Worm (Caenorhabditis elegans): ENCODE results near the gene cox-14.

The cox-14 gene

ce11 chrIII:10270778-10271307, 52.1 kb downstream of the cox-14 start, which contains the start of gene cnk-1 (continued):
- TF ChIP-seq snpc-3.4 (tag; optimal IDR thresholded peaks at IDR 0.05) (peak; percentile 30), athp-1 (tag; optimal IDR thresholded peaks at IDR 0.05) (peak; percentile 83), ztf-28 (GFP tag; IDR thresholded peaks at IDR 0.05) (peak; percentile 99), aptf-2 (GFP tag; conservative IDR thresholded peaks at IDR 0.05) (peak; percentile 96), K11D2.4 (GFP tag; IDR thresholded peaks at IDR 0.05) (peak; percentile 98), mel-28 (tag; optimal IDR thresholded peaks at IDR 0.05; ENCODE audit: borderline replicate concordance) (no peak), nhr-90 (tag; optimal IDR thresholded peaks at IDR 0.05) (no peak), hmg-1.2 (GFP tag; IDR thresholded peaks at IDR 0.05) (peak; percentile 98), B0261.1 (tag; optimal IDR thresholded peaks at IDR 0.05) (no peak), somi-1 (GFP tag; optimal IDR thresholded peaks at IDR 0.05) (peak; percentile 61), die-1 (tag; optimal IDR thresholded peaks at IDR 0.05) (no peak), madf-3 (GFP tag; IDR thresholded peaks at IDR 0.05) (peak; percentile 96), madf-8 (GFP tag; conservative IDR thresholded peaks at IDR 0.05) (peak; percentile 93), lsl-1 (GFP tag; optimal IDR thresholded peaks at IDR 0.05) (peak; percentile 68), egl-44 (GFP tag; IDR thresholded peaks at IDR 0.05) (peak; percentile 91), attf-6 (GFP tag; IDR thresholded peaks at IDR 0.05) (peak; percentile 81), cebp-2 (GFP tag; IDR thresholded peaks at IDR 0.05) (peak; percentile 94), lir-1 (GFP tag; conservative IDR thresholded peaks at IDR 0.05) (peak; percentile 98), attf-5 (GFP tag; optimal IDR thresholded peaks at IDR 0.05) (peak; percentile 82), sdz-38 (tag; optimal IDR thresholded peaks at IDR 0.05) (no peak), tlf-1 (GFP tag; optimal IDR thresholded peaks at IDR 0.05) (peak; percentile 80), rec-8 (tag; optimal IDR thresholded peaks at IDR 0.05) (peak in 1 of 2 experiments; percentile 58), F49E8.2 (tag; optimal IDR thresholded peaks at IDR 0.05; ENCODE audit: insufficient read depth) (peak; percentile 85), F57A8.1 (GFP tag; optimal IDR thresholded peaks at IDR 0.05) (no peak), dpl-1 (GFP tag; optimal IDR thresholded peaks at IDR 0.05) (no peak), F10E7.11 (tag; optimal IDR thresholded peaks at IDR 0.05) (no peak), madf-6 (GFP tag; IDR thresholded peaks at IDR 0.05) (peak; percentile 97), ztf-18 (tag; optimal IDR thresholded peaks at IDR 0.05) (peak; percentile 91), zfh-2 (GFP tag; conservative IDR thresholded peaks at IDR 0.05) (peak; percentile 81), repo-1 (tag; optimal IDR thresholded peaks at IDR 0.05) (peak; percentile 60), nfya-1 (tag; optimal IDR thresholded peaks at IDR 0.05; ENCODE audit: borderline replicate concordance, insufficient read depth) (no peak), F37B4.10 (GFP tag; IDR thresholded peaks at IDR 0.05) (peak; percentile 94; the same call in 1 of the 2 replicates), lin-54 (GFP tag; optimal IDR thresholded peaks at IDR 0.05) (peak; percentile 84), cebp-1 (GFP tag; IDR thresholded peaks at IDR 0.05) (peak; percentile 85), cebp-1 (tag; optimal IDR thresholded peaks at IDR 0.05) (peak; percentile 77), nhr-27 (tag; optimal IDR thresholded peaks at IDR 0.05) (no peak), D2030.7 (GFP tag; IDR thresholded peaks at IDR 0.05) (peak; percentile 97), efl-1 (GFP tag; optimal IDR thresholded peaks at IDR 0.05) (peak; percentile 17), lin-40 (tag; optimal IDR thresholded peaks at IDR 0.05) (peak; percentile 80), lin-35 (GFP tag; optimal IDR thresholded peaks at IDR 0.05) (peak in 1 of 3 experiments; percentile 29), egrh-3 (GFP tag; IDR thresholded peaks at IDR 0.05) (peak; percentile 88), pbrm-1 (GFP tag; IDR thresholded peaks at IDR 0.05) (peak; percentile 98), C06A6.2 (GFP tag; conservative IDR thresholded peaks at IDR 0.05) (peak; percentile 91), atf-7 (tag; optimal IDR thresholded peaks at IDR 0.05) (peak; percentile 69), him-1 (tag; optimal IDR thresholded peaks at IDR 0.05) (peak; percentile 54), F23B12.7 (tag; optimal IDR thresholded peaks at IDR 0.05; ENCODE audit: insufficient read depth) (no peak), Y79H2A.3 (GFP tag; conservative IDR thresholded peaks at IDR 0.05) (peak; percentile 86), let-526 (GFP tag; IDR thresholded peaks at IDR 0.05) (peak; percentile 99)
